Fruit fly (Drosophila melanogaster) whole organism, embryonic: ENCODE results near the gene CG32379.

Experiments
- Aef1 ChIP-seq: fragments of 200-800 bp; sonication (Bioruptor generic); IDR thresholded peaks from 3 replicates; pipeline ENCODE4 v1.3.6; 2022; ENCODE audit warnings: missing biosample characterization, missing genetic modification characterization
- B-H1 ChIP-seq: fragments of 200-800 bp; sonication (Bioruptor generic); IDR thresholded peaks from 3 replicates; pipeline ENCODE4 v1.3.6; 2022; ENCODE audit warnings: missing biosample characterization, missing genetic modification characterization
- Bgb ChIP-seq: fragments of 200-800 bp; sonication (Bioruptor generic); IDR thresholded peaks from 2 replicates; pipeline ENCODE4 v1.3.6; 2022; ENCODE audit warnings: missing biosample characterization, missing genetic modification characterization; ENCODE audit not compliant: partially characterized antibody
- BtbVII ChIP-seq: fragments of 200-800 bp; sonication (Bioruptor generic); optimal IDR thresholded peaks from 3 replicates; lab custom pipeline; 2017; ENCODE audit warnings: missing biosample characterization, mild to moderate bottlenecking, missing genetic modification characterization
- CG10209 ChIP-seq: fragments of 200-800 bp; sonication (Bioruptor generic); optimal IDR thresholded peaks from 3 replicates; lab custom pipeline; 2017; ENCODE audit warnings: missing biosample characterization, mild to moderate bottlenecking, missing genetic modification characterization, missing genetic modification reagents
- CG12104 ChIP-seq: fragments of 200-800 bp; sonication (Bioruptor generic); optimal IDR thresholded peaks from 3 replicates; lab custom pipeline; 2016; ENCODE audit warnings: missing biosample characterization, missing genetic modification characterization
- CG12299 ChIP-seq: fragments of 200-800 bp; sonication (Bioruptor generic); optimal IDR thresholded peaks from 2 replicates; lab custom pipeline; 2018; ENCODE audit warnings: missing biosample characterization, mild to moderate bottlenecking, missing genetic modification characterization
- CG12391 ChIP-seq: fragments of 200-800 bp; sonication (Bioruptor generic); optimal IDR thresholded peaks from 3 replicates; lab custom pipeline; 2018; ENCODE audit warnings: missing biosample characterization, mild to moderate bottlenecking, missing genetic modification characterization, moderate library complexity
- CG12769 ChIP-seq: fragments of 200-800 bp; sonication (Bioruptor generic); optimal IDR thresholded peaks from 2 replicates; lab custom pipeline; 2019; ENCODE audit warnings: missing biosample characterization, mild to moderate bottlenecking, missing genetic modification characterization, moderate library complexity
- CG13775 ChIP-seq: fragments of 200-800 bp; sonication (Bioruptor generic); optimal IDR thresholded peaks from 3 replicates; lab custom pipeline; 2017; ENCODE audit warnings: missing biosample characterization, mild to moderate bottlenecking, missing genetic modification characterization
- CG13894 ChIP-seq: fragments of 200-800 bp; sonication (Bioruptor generic); optimal IDR thresholded peaks from 3 replicates; lab custom pipeline; 2018; ENCODE audit warnings: missing biosample characterization, mild to moderate bottlenecking, missing genetic modification characterization, moderate library complexity
- CG14050 ChIP-seq: fragments of 200-800 bp; sonication (Bioruptor generic); IDR thresholded peaks from 3 replicates; pipeline ENCODE4 v1.3.6; 2022; ENCODE audit warnings: missing biosample characterization, missing genetic modification characterization
- CG14965 ChIP-seq: fragments of 200-800 bp; sonication (Bioruptor generic); optimal IDR thresholded peaks from 2 replicates; lab custom pipeline; 2016; ENCODE audit warnings: missing biosample characterization, missing genetic modification characterization, borderline replicate concordance
- CG1647 ChIP-seq: fragments of 200-800 bp; sonication (Bioruptor generic); optimal IDR thresholded peaks from 3 replicates; lab custom pipeline; 2016; ENCODE audit warnings: missing biosample characterization, missing genetic modification characterization
- CG18476 ChIP-seq: fragments of 200-800 bp; sonication (Bioruptor generic); optimal IDR thresholded peaks from 2 replicates; lab custom pipeline; 2016; ENCODE audit warnings: missing biosample characterization, mild to moderate bottlenecking, missing genetic modification characterization
- CG4617 ChIP-seq: fragments of 200-800 bp; sonication (Bioruptor generic); optimal IDR thresholded peaks from 3 replicates; lab custom pipeline; 2016; ENCODE audit warnings: missing biosample characterization, missing genetic modification characterization, borderline replicate concordance
- CG4820 ChIP-seq: fragments of 200-800 bp; sonication (Bioruptor generic); optimal IDR thresholded peaks from 3 replicates; lab custom pipeline; 2016; ENCODE audit warnings: missing biosample characterization, missing genetic modification characterization
- CG7745 ChIP-seq: fragments of 200-800 bp; sonication (Bioruptor generic); optimal IDR thresholded peaks from 2 replicates; lab custom pipeline; 2018; ENCODE audit warnings: missing biosample characterization, mild to moderate bottlenecking, missing genetic modification characterization, moderate library complexity
- CG8924 ChIP-seq: fragments of 200-800 bp; optimal IDR thresholded peaks from 3 replicates; lab custom pipeline; 2019; ENCODE audit warnings: missing biosample characterization, mild to moderate bottlenecking, missing genetic modification characterization, moderate library complexity
- CHES-1-like ChIP-seq: fragments of 200-800 bp; sonication (Bioruptor generic); optimal IDR thresholded peaks from 2 replicates; lab custom pipeline; 2016; ENCODE audit warnings: missing biosample characterization, missing genetic modification characterization
- Dad ChIP-seq: fragments of 200-800 bp; sonication (Bioruptor generic); optimal IDR thresholded peaks from 3 replicates; lab custom pipeline; 2016; ENCODE audit warnings: missing biosample characterization, missing genetic modification characterization
- Drgx ChIP-seq: fragments of 200-800 bp; sonication (Bioruptor generic); IDR thresholded peaks from 2 replicates; pipeline ENCODE4 v1.3.6; 2022; ENCODE audit warnings: missing biosample characterization, missing genetic modification characterization
- HmgZ ChIP-seq: fragments of 200-800 bp; sonication (Bioruptor generic); optimal IDR thresholded peaks from 2 replicates; lab custom pipeline; 2018; ENCODE audit warnings: missing biosample characterization, mild to moderate bottlenecking, missing genetic modification characterization
- Kr ChIP-seq: fragments of 200-800 bp; sonication (Bioruptor generic); optimal IDR thresholded peaks from 2 replicates; lab custom pipeline; 2017; ENCODE audit warnings: missing biosample characterization, mild to moderate bottlenecking, missing genetic modification characterization
- NC2α ChIP-seq: fragments of 200-800 bp; sonication (Bioruptor generic); optimal IDR thresholded peaks from 2 replicates; lab custom pipeline; 2016; ENCODE audit warnings: missing biosample characterization, missing genetic modification characterization
- NFAT ChIP-seq: fragments of 200-800 bp; sonication (Bioruptor generic); IDR thresholded peaks from 2 replicates; pipeline ENCODE4 v1.3.6; 2022; ENCODE audit warnings: missing biosample characterization, missing genetic modification characterization
- Ravus ChIP-seq: fragments of 200-800 bp; sonication (Bioruptor generic); IDR thresholded peaks from 2 replicates; pipeline ENCODE4 v1.3.6; 2022; ENCODE audit warnings: missing biosample characterization, missing genetic modification characterization
- Sry-δ ChIP-seq: fragments of 200-800 bp; sonication (Bioruptor generic); optimal IDR thresholded peaks from 2 replicates; lab custom pipeline; 2016; ENCODE audit warnings: missing biosample characterization, missing genetic modification characterization
- TFAM ChIP-seq: fragments of 200-800 bp; sonication (Bioruptor generic); optimal IDR thresholded peaks from 2 replicates; lab custom pipeline; 2017; ENCODE audit warnings: missing biosample characterization, missing genetic modification characterization, inconsistent platforms
- ac ChIP-seq: fragments of 200-800 bp; sonication (Bioruptor generic); optimal IDR thresholded peaks from 3 replicates; lab custom pipeline; 2017; ENCODE audit warnings: missing biosample characterization, mild to moderate bottlenecking, missing genetic modification characterization
- cg ChIP-seq: fragments of 200-800 bp; sonication (Bioruptor generic); optimal IDR thresholded peaks from 3 replicates; lab custom pipeline; 2019; ENCODE audit warnings: missing biosample characterization, mild to moderate bottlenecking, missing genetic modification characterization, moderate library complexity
- crc ChIP-seq: fragments of 200-800 bp; sonication (Bioruptor generic); optimal IDR thresholded peaks from 2 replicates; lab custom pipeline; 2016; ENCODE audit warnings: missing biosample characterization, missing genetic modification characterization
- dm ChIP-seq: fragments of 200-800 bp; sonication (Bioruptor generic); optimal IDR thresholded peaks from 3 replicates; lab custom pipeline; 2016; ENCODE audit warnings: missing biosample characterization, missing genetic modification characterization
- gcm ChIP-seq: fragments of 200-800 bp; sonication (Bioruptor generic); optimal IDR thresholded peaks from 2 replicates; lab custom pipeline; 2019; ENCODE audit warnings: missing biosample characterization, mild to moderate bottlenecking, missing genetic modification characterization, moderate library complexity
- grau ChIP-seq: fragments of 200-800 bp; optimal IDR thresholded peaks from 3 replicates; lab custom pipeline; 2019; ENCODE audit warnings: missing biosample characterization, mild to moderate bottlenecking, missing genetic modification characterization, moderate library complexity
- grn ChIP-seq: fragments of 200-800 bp; sonication (Bioruptor generic); optimal IDR thresholded peaks from 3 replicates; lab custom pipeline; 2017; ENCODE audit warnings: missing biosample characterization, missing genetic modification characterization
- jigr1 ChIP-seq: fragments of 200-800 bp; sonication (Bioruptor generic); IDR thresholded peaks from 3 replicates; pipeline ENCODE4 v1.3.6; 2022; ENCODE audit warnings: missing biosample characterization, missing genetic modification characterization
- klu ChIP-seq: fragments of 200-800 bp; sonication (Bioruptor generic); IDR thresholded peaks from 2 replicates; pipeline ENCODE4 v1.3.6; 2022; ENCODE audit warnings: missing biosample characterization, missing genetic modification characterization
- lab ChIP-seq: fragments of 200-800 bp; sonication (Bioruptor generic); optimal IDR thresholded peaks from 3 replicates; lab custom pipeline; 2017; ENCODE audit warnings: missing biosample characterization, missing genetic modification characterization, mild to moderate bottlenecking, moderate library complexity, missing genetic modification reagents
- luna ChIP-seq: fragments of 200-800 bp; sonication (Bioruptor generic); optimal IDR thresholded peaks from 2 replicates; lab custom pipeline; 2016; ENCODE audit warnings: missing biosample characterization, missing genetic modification characterization
- maf-S ChIP-seq: fragments of 200-800 bp; sonication (Bioruptor generic); optimal IDR thresholded peaks from 2 replicates; lab custom pipeline; 2016; ENCODE audit warnings: missing biosample characterization, missing genetic modification characterization
- nom ChIP-seq: fragments of 200-800 bp; sonication (Bioruptor generic); optimal IDR thresholded peaks from 2 replicates; lab custom pipeline; 2017; ENCODE audit warnings: missing biosample characterization, missing genetic modification characterization, mild to moderate bottlenecking, moderate library complexity, missing genetic modification reagents
- peb ChIP-seq: fragments of 200-800 bp; sonication (Bioruptor generic); IDR thresholded peaks from 2 replicates; pipeline ENCODE4 v1.3.6; 2022; ENCODE audit warnings: missing biosample characterization, missing genetic modification characterization
- pho ChIP-seq: fragments of 200-800 bp; sonication (Bioruptor generic); optimal IDR thresholded peaks from 2 replicates; lab custom pipeline; 2016; ENCODE audit warnings: missing biosample characterization, missing genetic modification characterization
- seq ChIP-seq: fragments of 200-800 bp; sonication (Bioruptor generic); IDR thresholded peaks from 2 replicates; pipeline ENCODE4 v1.3.6; 2022; ENCODE audit warnings: missing biosample characterization, missing genetic modification characterization
- sim ChIP-seq: fragments of 200-800 bp; sonication (Bioruptor generic); IDR thresholded peaks from 2 replicates; pipeline ENCODE4 v1.3.6; 2022; ENCODE audit warnings: missing biosample characterization, missing genetic modification characterization
- tio ChIP-seq: fragments of 200-800 bp; sonication (Bioruptor generic); optimal IDR thresholded peaks from 2 replicates; lab custom pipeline; 2017; ENCODE audit warnings: missing biosample characterization, missing genetic modification characterization, inconsistent platforms
- tll ChIP-seq, 2 experiments: fragments of 200-800 bp in 1 of 2; fragments of >200 bp in 1 of 2; sonication (Bioruptor generic) in 1 of 2; optimal IDR thresholded peaks; 2 replicates each; lab custom pipeline; 2017 to 2019; ENCODE audit warnings: missing biosample characterization in 2 of 2, missing genetic modification characterization in 2 of 2, mild to moderate bottlenecking in 1 of 2, moderate library complexity in 1 of 2
- trem ChIP-seq: fragments of 200-800 bp; optimal IDR thresholded peaks from 3 replicates; lab custom pipeline; 2019; ENCODE audit warnings: missing biosample characterization, mild to moderate bottlenecking, missing genetic modification characterization, moderate library complexity
- trh ChIP-seq: fragments of 200-800 bp; sonication (Bioruptor generic); optimal IDR thresholded peaks from 2 replicates; lab custom pipeline; 2016; ENCODE audit warnings: missing biosample characterization, missing genetic modification characterization
- vfl ChIP-seq: fragments of 200-800 bp; sonication (Bioruptor generic); optimal IDR thresholded peaks from 2 replicates; lab custom pipeline; 2016; ENCODE audit warnings: missing biosample characterization, missing genetic modification characterization
- vnd ChIP-seq: fragments of 200-800 bp; sonication (Bioruptor generic); IDR thresholded peaks from 3 replicates; pipeline ENCODE4 v1.3.6; 2022; ENCODE audit warnings: missing biosample characterization, missing genetic modification characterization; ENCODE audit not compliant: partially characterized antibody

CG32379 gene

dm6 chr3L:7361095-7361522 is 35.0 kb upstream of the CG32379 start (continued):
- peak; percentile 23 for TF ChIP-seq Dad
- TF ChIP-seq tio (GFP tag; lab: Kevin White, UChicago), result no peak
- TF ChIP-seq HmgZ (tag; lab: Kevin White, UChicago), result no peak
- TF ChIP-seq tll (GFP tag; optimal IDR thresholded peaks at IDR 0.05; lab: Kevin White, UChicago), result no peak
- no peak for TF ChIP-seq seq (GFP tag; lab: Robert Waterston, UW)
- TF ChIP-seq CG18476 (GFP tag; lab: Kevin White, UChicago), result no peak
- no peak for TF ChIP-seq CG14965 (GFP tag; lab: Kevin White, UChicago)
- no peak for TF ChIP-seq maf-S (GFP tag; lab: Kevin White, UChicago)
- TF ChIP-seq trem (tag; lab: Kevin White, UChicago), result peak; percentile 33
- TF ChIP-seq NFAT (GFP tag; lab: Robert Waterston, UW), result no peak
- no peak for TF ChIP-seq CG13775
- TF ChIP-seq vnd, result no peak
- no peak for TF ChIP-seq Sry-δ (GFP tag; lab: Kevin White, UChicago)
- TF ChIP-seq B-H1 (GFP tag; lab: Robert Waterston, UW), result no peak
- TF ChIP-seq CG1647 (GFP tag; lab: Kevin White, UChicago), result no peak
- no peak for TF ChIP-seq CG14050 (GFP tag; lab: Robert Waterston, UW)
- no peak for TF ChIP-seq CG7745 (tag; lab: Kevin White, UChicago)
- no peak for TF ChIP-seq peb (GFP tag; lab: Robert Waterston, UW)
- TF ChIP-seq TFAM (GFP tag; lab: Kevin White, UChicago), result no peak
- TF ChIP-seq vfl (GFP tag; lab: Kevin White, UChicago), result no peak
- TF ChIP-seq nom, result peak; percentile 57
- no peak for TF ChIP-seq Aef1 (GFP tag; lab: Robert Waterston, UW)
- peak; percentile 98 for TF ChIP-seq CG4820 (GFP tag; lab: Kevin White, UChicago)
- no peak for TF ChIP-seq jigr1 (GFP tag; lab: Robert Waterston, UW)
- TF ChIP-seq grn (GFP tag; lab: Kevin White, UChicago), result peak; percentile 94
- TF ChIP-seq CG12104 (GFP tag; lab: Kevin White, UChicago), result no peak
- TF ChIP-seq grau (tag; lab: Kevin White, UChicago), result no peak
- no peak for TF ChIP-seq BtbVII (GFP tag; lab: Kevin White, UChicago)
- TF ChIP-seq gcm, result no peak
- TF ChIP-seq CG8924 (tag; lab: Kevin White, UChicago), result no peak
- no peak for TF ChIP-seq luna (GFP tag; lab: Kevin White, UChicago)
- no peak for TF ChIP-seq pho
- TF ChIP-seq CG12299 (tag; lab: Kevin White, UChicago), result no peak
- no peak for TF ChIP-seq Kr (GFP tag; lab: Kevin White, UChicago)
- TF ChIP-seq Ravus (GFP tag; lab: Robert Waterston, UW), result no peak
- peak; percentile 8 for TF ChIP-seq dm
- TF ChIP-seq Bgb (GFP tag; lab: Robert Waterston, UW), result no peak
- peak; percentile 62 for TF ChIP-seq Drgx (GFP tag; lab: Robert Waterston, UW)
- peak; percentile 56 for TF ChIP-seq ac (GFP tag; lab: Kevin White, UChicago)
- no peak for TF ChIP-seq CG10209
- TF ChIP-seq CG12769 (tag; lab: Kevin White, UChicago), result peak; percentile 51
- TF ChIP-seq CG13894 (tag; lab: Kevin White, UChicago), result no peak
- TF ChIP-seq crc (GFP tag; lab: Kevin White, UChicago), result no peak
- TF ChIP-seq trh (GFP tag; lab: Kevin White, UChicago), result no peak
- TF ChIP-seq cg (GFP tag; lab: Kevin White, UChicago), result peak; percentile 86
- no peak for TF ChIP-seq CG12391 (tag; lab: Kevin White, UChicago)
- no peak for TF ChIP-seq CHES-1-like (GFP tag; lab: Kevin White, UChicago)
- no peak for TF ChIP-seq klu (GFP tag; lab: Robert Waterston, UW)
- TF ChIP-seq sim (GFP tag; lab: Robert Waterston, UW), result no peak
- TF ChIP-seq lab, result peak; percentile 77
- no peak for TF ChIP-seq NC2α (GFP tag; lab: Kevin White, UChicago)
- TF ChIP-seq CG4617 (GFP tag; lab: Kevin White, UChicago), result no peak
